Fruit fly (Drosophila melanogaster): ENCODE measurements around the gene Vha26.

DNA sequence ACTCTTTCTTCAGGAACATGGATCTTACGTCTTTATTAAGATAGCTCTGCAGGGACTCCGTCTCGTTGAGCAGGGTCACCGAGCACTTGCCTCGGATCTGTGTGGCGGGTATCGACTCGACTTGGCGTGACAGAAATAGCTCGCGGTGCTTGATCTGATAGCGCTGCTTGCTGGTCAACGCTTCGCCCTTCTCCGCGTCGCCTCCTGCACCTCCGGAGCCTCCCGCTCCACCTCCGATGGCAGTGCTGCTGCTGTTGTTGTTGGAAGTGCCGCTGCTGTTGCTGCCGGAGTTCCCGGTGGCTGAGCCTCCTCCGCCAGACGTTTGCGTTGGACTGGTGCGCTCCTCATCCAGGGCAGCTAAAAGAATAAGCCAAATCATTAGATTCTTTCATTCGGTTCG, 51.9 kb downstream of the Vha26 start:
- TF ChIP-seq CG8478 (optimal IDR thresholded peaks at IDR 0.05) (no peak), CTCF (optimal IDR thresholded peaks at IDR 0.05) (no peak)
